Worm (Caenorhabditis elegans): ENCODE data around the gene T16G1.4.

ce11 chrV:12896850-12897249 lies 44.8 kb downstream of the T16G1.4 start:
- TF ChIP-seq elt-2 (tag; optimal IDR thresholded peaks at IDR 0.05) (no peak), nhr-11 (tag; optimal IDR thresholded peaks at IDR 0.05) (no peak), ceh-45 (GFP tag; IDR thresholded peaks at IDR 0.05) (no peak), fkh-10 (GFP tag; optimal IDR thresholded peaks at IDR 0.05) (no peak), pax-1 (tag; optimal IDR thresholded peaks at IDR 0.05) (no peak), hlh-15 (tag; optimal IDR thresholded peaks at IDR 0.05) (no peak), ttx-3 (tag; optimal IDR thresholded peaks at IDR 0.05) (no peak), unc-42 (tag; optimal IDR thresholded peaks at IDR 0.05) (no peak), sdc-2 (tag; optimal IDR thresholded peaks at IDR 0.05) (no peak), ama-1 (optimal IDR thresholded peaks at IDR 0.05) (no peak), npax-4 (tag; optimal IDR thresholded peaks at IDR 0.05) (no peak), dve-1 (tag; optimal IDR thresholded peaks at IDR 0.05) (no peak)

All from whole organism, late embryonic.